Fruit fly (Drosophila melanogaster): ENCODE measurements around the gene lsn.

lsn gene

DNA sequence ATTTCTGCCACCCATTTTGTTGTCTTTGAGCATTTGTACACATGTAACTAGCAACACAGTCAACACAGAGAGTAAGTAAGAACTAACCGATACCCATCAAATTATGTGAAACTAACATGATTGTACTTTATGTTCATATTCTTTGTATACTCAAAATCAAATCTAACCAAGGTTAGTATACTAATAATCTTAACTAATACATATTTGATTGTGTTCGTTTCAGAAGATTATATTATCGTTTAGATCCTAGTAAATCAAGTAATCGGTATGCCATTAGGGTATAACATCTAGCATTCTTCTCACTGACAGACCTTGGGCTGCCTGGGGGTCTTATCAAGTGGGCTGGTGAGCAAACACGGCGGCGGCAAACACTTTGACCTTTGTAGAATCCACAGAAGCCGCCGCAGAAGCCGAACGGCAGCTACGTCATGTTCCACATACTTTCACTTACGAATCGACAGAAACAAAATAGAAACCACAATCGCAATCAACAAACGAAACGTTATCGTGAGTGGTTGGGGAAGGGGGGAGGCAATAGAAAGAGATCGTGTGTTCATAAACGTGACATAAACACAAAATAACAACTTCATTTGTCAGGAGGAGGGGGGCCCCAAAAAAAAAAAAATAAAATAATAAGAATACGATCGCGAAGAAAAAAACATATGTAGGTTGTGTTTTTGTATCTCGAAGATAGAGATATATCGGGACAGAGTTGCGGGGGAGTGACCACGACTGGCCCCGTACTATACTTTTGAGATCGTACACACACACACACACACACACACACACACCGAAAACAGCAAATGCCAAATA lies 29.4 kb upstream of the lsn start (continued):
- TF ChIP-seq amos (GFP tag; IDR thresholded peaks at IDR 0.05; ENCODE audit: partially characterized antibody) (no peak), sr (GFP tag; IDR thresholded peaks at IDR 0.05) (peak; percentile 64; the same call in 1 of the 3 replicates), CG4854 (GFP tag; optimal IDR thresholded peaks at IDR 0.05) (no peak), zen (tag; optimal IDR thresholded peaks at IDR 0.05) (no peak), CG3838 (GFP tag; optimal IDR thresholded peaks at IDR 0.05) (peak; percentile 29), odd (GFP tag; optimal IDR thresholded peaks at IDR 0.05) (peak; percentile 39), so (GFP tag; IDR thresholded peaks at IDR 0.05) (0 out of 3 replicates have a peak, but pooled peaks have one; percentile 46), sc (optimal IDR thresholded peaks at IDR 0.05) (no peak), sc (GFP tag; optimal IDR thresholded peaks at IDR 0.05) (peak; percentile 16), Gsc (GFP tag; IDR thresholded peaks at IDR 0.05) (no peak), Vsx1 (GFP tag; optimal IDR thresholded peaks at IDR 0.05) (no peak), lola (GFP tag; optimal IDR thresholded peaks at IDR 0.05) (peak in 1 of 3 experiments; percentile 63), CG15696 (tag; optimal IDR thresholded peaks at IDR 0.05) (peak; percentile 34), CG10274 (GFP tag; optimal IDR thresholded peaks at IDR 0.05) (no peak), CG3163 (GFP tag; optimal IDR thresholded peaks at IDR 0.05) (no peak), CG17361 (GFP tag; IDR thresholded peaks at IDR 0.05) (peak; percentile 44; the same call in 1 of the 3 replicates), vvl (GFP tag; IDR thresholded peaks at IDR 0.05) (peak; percentile 12; the same call in 1 of the 2 replicates), CG3407 (GFP tag; optimal IDR thresholded peaks at IDR 0.05) (peak; percentile 7), CG10543 (GFP tag; optimal IDR thresholded peaks at IDR 0.05) (no peak), Eip74EF (GFP tag; optimal IDR thresholded peaks at IDR 0.05) (no peak), Dip3 (GFP tag; optimal IDR thresholded peaks at IDR 0.05) (no peak), HLH4C (GFP tag; IDR thresholded peaks at IDR 0.05; ENCODE audit: partially characterized antibody) (peak; percentile 56; the same call in 2 of the 3 replicates), tll (GFP tag; optimal IDR thresholded peaks at IDR 0.05) (no peak), CG10209 (GFP tag; optimal IDR thresholded peaks at IDR 0.05) (peak; percentile 14), Hr78 (GFP tag; optimal IDR thresholded peaks at IDR 0.05) (peak in 1 of 2 experiments; percentile 88), CG13894 (tag; optimal IDR thresholded peaks at IDR 0.05) (peak; percentile 7), kni (GFP tag; optimal IDR thresholded peaks at IDR 0.05) (peak; percentile 9), CG2889 (GFP tag; IDR thresholded peaks at IDR 0.05) (no peak), en (GFP tag; optimal IDR thresholded peaks at IDR 0.05) (no peak), nau (GFP tag; optimal IDR thresholded peaks at IDR 0.05) (no peak), gcm2 (GFP tag; optimal IDR thresholded peaks at IDR 0.05) (no peak), PHDP (tag; optimal IDR thresholded peaks at IDR 0.05) (no peak), CG3065 (GFP tag; optimal IDR thresholded peaks at IDR 0.05) (no peak), dmrt99B (tag; optimal IDR thresholded peaks at IDR 0.05) (peak; percentile 12), CG12744 (GFP tag; optimal IDR thresholded peaks at IDR 0.05) (no peak), CG11398 (GFP tag; optimal IDR thresholded peaks at IDR 0.05) (no peak), CG11504 (tag; optimal IDR thresholded peaks at IDR 0.05) (peak; percentile 26), CG18262 (tag; optimal IDR thresholded peaks at IDR 0.05) (peak; percentile 29), Deaf1 (tag; optimal IDR thresholded peaks at IDR 0.05) (peak; percentile 32), emc (GFP tag; optimal IDR thresholded peaks at IDR 0.05) (no peak), CG10462 (GFP tag; optimal IDR thresholded peaks at IDR 0.05) (no peak), Hsf (GFP tag; optimal IDR thresholded peaks at IDR 0.05) (no peak), zfh1 (GFP tag; IDR thresholded peaks at IDR 0.05) (0 out of 3 replicates have a peak, but pooled peaks have one; percentile 35), Hr3 (GFP tag; optimal IDR thresholded peaks at IDR 0.05) (no peak), CG11695 (GFP tag; IDR thresholded peaks at IDR 0.05) (0 out of 3 replicates have a peak, but pooled peaks have one; percentile 6), grn (GFP tag; optimal IDR thresholded peaks at IDR 0.05) (peak; percentile 66), fd64A (GFP tag; optimal IDR thresholded peaks at IDR 0.05) (peak; percentile 4), CG12219 (GFP tag; optimal IDR thresholded peaks at IDR 0.05) (peak; percentile 9)
